Worm (Caenorhabditis elegans) whole organism, mixed stage, embryonic: Measurements from ENCODE around the gene twk-5.

ENCODE experiments used
- bed-3 ChIP-seq: fragments of 200-800 bp; sonication (Bioruptor generic); optimal IDR thresholded peaks from 3 replicates; lab custom pipeline; 2018; ENCODE audit warnings: mild to moderate bottlenecking, missing genetic modification characterization, moderate library complexity, missing compliant biosample characterization
- blmp-1 ChIP-seq: fragments of 150-350 bp; optimal IDR thresholded peaks from 2 replicates; lab custom pipeline; 2014; ENCODE audit warnings: missing biosample characterization, missing genetic modification characterization
- ceh-39 ChIP-seq: fragments of 150-350 bp; optimal IDR thresholded peaks from 2 replicates; lab custom pipeline; 2014; ENCODE audit warnings: missing biosample characterization, missing genetic modification characterization
- ceh-43 ChIP-seq: fragments of 200-800 bp; sonication (Bioruptor generic); optimal IDR thresholded peaks from 2 replicates; lab custom pipeline; 2018; ENCODE audit warnings: mild to moderate bottlenecking, missing genetic modification characterization, moderate library complexity, missing compliant biosample characterization
- ces-1 ChIP-seq: fragments of 150-350 bp; optimal IDR thresholded peaks from 2 replicates; lab custom pipeline; 2014; ENCODE audit warnings: missing biosample characterization, missing genetic modification reagents, missing genetic modification characterization
- cnd-1 ChIP-seq: fragments of 200-800 bp; sonication (Bioruptor generic); optimal IDR thresholded peaks from 2 replicates; lab custom pipeline; 2018; ENCODE audit warnings: mild to moderate bottlenecking, missing genetic modification characterization, missing compliant biosample characterization
- drap-1 ChIP-seq: fragments of 200-800 bp; sonication (Bioruptor generic); optimal IDR thresholded peaks from 3 replicates; lab custom pipeline; 2018; ENCODE audit warnings: mild to moderate bottlenecking, missing genetic modification characterization, missing compliant biosample characterization
- elt-1 ChIP-seq: sonication (generic microtip); optimal IDR thresholded peaks from 2 replicates; lab custom pipeline; 2017; ENCODE audit warnings: missing genetic modification characterization, mild to moderate bottlenecking, missing compliant biosample characterization, antibody characterized with exemption, moderate library complexity, borderline replicate concordance; ENCODE audit not compliant: insufficient read depth
- elt-3 ChIP-seq: fragments of 150-350 bp; optimal IDR thresholded peaks from 2 replicates; lab custom pipeline; 2014; ENCODE audit warnings: missing biosample characterization, missing genetic modification characterization
- flh-1 ChIP-seq: fragments of 200-800 bp; sonication (Bioruptor generic); optimal IDR thresholded peaks from 2 replicates; lab custom pipeline; 2018; ENCODE audit warnings: mild to moderate bottlenecking, missing genetic modification characterization, moderate library complexity, missing compliant biosample characterization
- ham-2 ChIP-seq: fragments of 200-800 bp; sonication (Bioruptor generic); optimal IDR thresholded peaks from 2 replicates; lab custom pipeline; 2018; ENCODE audit warnings: mild to moderate bottlenecking, missing genetic modification characterization, missing compliant biosample characterization
- hlh-1 ChIP-seq: fragments of 150-350 bp; optimal IDR thresholded peaks from 2 replicates; lab custom pipeline; 2014; ENCODE audit warnings: missing biosample characterization, missing genetic modification reagents, missing genetic modification characterization
- lin-32 ChIP-seq: fragments of 200-800 bp; sonication (Bioruptor generic); optimal IDR thresholded peaks from 2 replicates; lab custom pipeline; 2018; ENCODE audit warnings: mild to moderate bottlenecking, missing genetic modification characterization, missing compliant biosample characterization
- lsy-2 ChIP-seq: fragments of 150-350 bp; optimal IDR thresholded peaks from 2 replicates; lab custom pipeline; 2014; ENCODE audit warnings: missing biosample characterization, missing genetic modification characterization
- mab-5 ChIP-seq: fragments of 150-350 bp; optimal IDR thresholded peaks from 2 replicates; lab custom pipeline; 2014; ENCODE audit warnings: missing biosample characterization, missing genetic modification characterization
- mls-2 ChIP-seq: sonication (generic microtip); optimal IDR thresholded peaks from 2 replicates; lab custom pipeline; 2016; ENCODE audit warnings: mild to moderate bottlenecking, missing genetic modification characterization, moderate library complexity, missing compliant biosample characterization
- nhr-12 ChIP-seq: fragments of 150-350 bp; optimal IDR thresholded peaks from 2 replicates; lab custom pipeline; 2014; ENCODE audit warnings: missing biosample characterization, missing genetic modification characterization
- nhr-2 ChIP-seq: fragments of 150-350 bp; optimal IDR thresholded peaks from 2 replicates; lab custom pipeline; 2014; ENCODE audit warnings: missing biosample characterization, missing genetic modification characterization
- nhr-237 ChIP-seq: fragments of 150-350 bp; optimal IDR thresholded peaks from 2 replicates; lab custom pipeline; 2014; ENCODE audit warnings: missing biosample characterization, missing genetic modification characterization
- nhr-28 ChIP-seq: fragments of 150-350 bp; optimal IDR thresholded peaks from 2 replicates; lab custom pipeline; 2014; ENCODE audit warnings: missing biosample characterization, missing genetic modification characterization
- nhr-76 ChIP-seq: sonication (generic microtip); optimal IDR thresholded peaks from 2 replicates; lab custom pipeline; 2017; ENCODE audit warnings: missing biosample characterization, missing genetic modification characterization
- pha-4 ChIP-seq: fragments of 150-350 bp; optimal IDR thresholded peaks from 2 replicates; lab custom pipeline; 2018; ENCODE audit warnings: missing biosample characterization, missing genetic modification reagents, missing genetic modification characterization
- sem-2 ChIP-seq: fragments of 200-800 bp; sonication (Bioruptor generic); optimal IDR thresholded peaks from 2 replicates; lab custom pipeline; 2018; ENCODE audit warnings: mild to moderate bottlenecking, missing genetic modification characterization, missing compliant biosample characterization
- sptf-1 ChIP-seq: sonication (generic microtip); optimal IDR thresholded peaks from 2 replicates; lab custom pipeline; 2017; ENCODE audit warnings: mild to moderate bottlenecking, missing genetic modification characterization, moderate library complexity, missing compliant biosample characterization
- tbx-8 ChIP-seq: fragments of 200-800 bp; sonication (Bioruptor generic); optimal IDR thresholded peaks from 2 replicates; lab custom pipeline; 2018; ENCODE audit warnings: mild to moderate bottlenecking, missing genetic modification characterization, moderate library complexity, missing compliant biosample characterization
- unc-120 ChIP-seq: sonication (generic microtip); optimal IDR thresholded peaks from 2 replicates; lab custom pipeline; 2017; ENCODE audit warnings: missing genetic modification characterization, missing compliant biosample characterization; ENCODE audit not compliant: poor library complexity, severe bottlenecking
- unc-39 ChIP-seq: fragments of 150-350 bp; optimal IDR thresholded peaks from 2 replicates; lab custom pipeline; 2014; ENCODE audit warnings: missing biosample characterization, missing genetic modification characterization
- unc-62 ChIP-seq: fragments of 150-350 bp; optimal IDR thresholded peaks from 2 replicates; lab custom pipeline; 2014; ENCODE audit warnings: missing biosample characterization, missing genetic modification reagents, missing genetic modification characterization
- zip-8 ChIP-seq: fragments of 150-350 bp; optimal IDR thresholded peaks from 2 replicates; lab custom pipeline; 2014; ENCODE audit warnings: missing biosample characterization, missing genetic modification characterization
- ztf-11 ChIP-seq: fragments of 150-350 bp; optimal IDR thresholded peaks from 2 replicates; lab custom pipeline; 2014; ENCODE audit warnings: missing biosample characterization, missing genetic modification characterization

Gene twk-5

DNA sequence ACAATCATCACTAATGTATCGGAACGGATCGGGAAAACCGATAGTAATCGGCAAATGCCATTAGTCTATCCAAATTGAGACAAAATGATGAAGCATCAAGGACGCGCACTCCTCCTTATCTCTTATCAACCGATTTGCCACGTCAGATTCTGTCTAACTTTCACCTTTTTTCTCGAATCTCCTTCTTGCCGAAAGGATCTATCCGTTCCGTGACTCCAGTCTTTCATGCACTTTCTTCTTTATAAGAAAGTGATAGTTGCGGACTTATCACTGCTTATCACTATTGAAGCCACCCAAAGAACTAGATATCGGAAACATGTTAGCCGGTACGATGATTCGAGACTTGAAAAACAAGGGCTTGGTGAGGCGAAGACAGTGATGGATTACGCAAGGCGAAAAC is 16.9 kb upstream of the twk-5 start:
- TF ChIP-seq elt-1 (tag; lab: Kevin White, UChicago) = peak; percentile 35
- peak; percentile 59 for TF ChIP-seq ham-2 (GFP tag; lab: Kevin White, UChicago)
- no peak for TF ChIP-seq lsy-2
- TF ChIP-seq blmp-1 (tag; lab: Kevin White, UChicago) = peak; percentile 91
- TF ChIP-seq unc-62 = no peak
- no peak for TF ChIP-seq nhr-76 (tag; lab: Kevin White, UChicago)
- TF ChIP-seq elt-3 (tag; lab: Kevin White, UChicago) = peak; percentile 93

DNA sequence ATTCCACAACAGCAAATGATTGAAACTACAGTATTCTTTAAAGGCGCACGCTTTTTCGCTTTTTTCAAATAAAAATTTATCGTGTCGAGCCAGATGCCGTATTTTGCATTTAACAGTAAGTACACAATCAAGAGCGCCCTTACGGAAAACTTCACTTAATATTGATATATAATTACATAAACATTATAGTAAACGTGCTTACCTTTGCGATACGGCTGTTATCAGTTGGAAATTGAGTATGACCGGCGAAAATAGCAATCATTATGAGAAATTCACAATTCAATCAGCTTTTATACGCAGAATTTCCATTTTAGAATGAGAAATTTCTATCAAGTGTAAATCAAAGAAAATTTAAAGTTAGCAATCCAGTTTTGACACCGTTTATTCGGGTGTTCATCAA is 15.1 kb upstream of the twk-5 start, which contains the start of gene B0334.20:
B0334.20 (minus strand) TSS at position 262 of the 400 bp plus-strand sequence.
- no peak for TF ChIP-seq ztf-11 (tag; lab: Kevin White, UChicago)
- no peak for TF ChIP-seq nhr-12
- TF ChIP-seq pha-4 (tag; lab: Kevin White, UChicago) = no peak
- TF ChIP-seq tbx-8 (GFP tag; lab: Kevin White, UChicago) = no peak
- no peak for TF ChIP-seq unc-39
- TF ChIP-seq elt-3 (tag; lab: Kevin White, UChicago) = no peak

DNA sequence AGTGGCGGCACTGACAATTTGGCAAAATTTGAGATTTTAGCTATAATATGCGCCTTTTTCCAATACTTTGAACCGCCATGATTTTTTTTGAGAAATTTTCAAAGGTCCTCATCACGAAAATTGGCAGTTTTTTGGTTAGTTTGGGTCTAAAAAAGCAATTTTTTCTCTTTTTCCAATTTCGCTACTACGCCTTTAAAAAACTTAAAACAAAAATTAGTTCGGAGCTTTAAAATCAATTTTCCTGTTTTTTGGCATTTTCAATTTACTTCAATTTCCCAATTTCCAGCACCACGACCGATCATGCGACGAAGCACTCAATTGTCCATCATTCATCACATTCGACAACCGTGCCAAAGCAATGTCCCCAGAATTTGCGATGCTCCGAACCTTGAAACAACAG is 12.3 kb upstream of the twk-5 start, which contains the start of gene B0334.5:
B0334.5 (plus strand) TSS at position 301 of the 400 bp plus-strand sequence.
- TF ChIP-seq unc-120 (tag; lab: Kevin White, UChicago) (no peak), hlh-1 (tag; lab: Kevin White, UChicago) (no peak), nhr-2 (no peak), flh-1 (GFP tag; lab: Kevin White, UChicago) (no peak), drap-1 (GFP tag; lab: Kevin White, UChicago) (no peak), ces-1 (GFP tag; lab: Kevin White, UChicago) (no peak), blmp-1 (tag; lab: Kevin White, UChicago) (no peak), bed-3 (GFP tag; lab: Kevin White, UChicago) (no peak), sptf-1 (tag; lab: Kevin White, UChicago) (no peak), nhr-28 (tag; lab: Kevin White, UChicago) (no peak), zip-8 (tag; lab: Kevin White, UChicago) (no peak), nhr-12 (no peak), lin-32 (GFP tag; lab: Kevin White, UChicago) (no peak), mls-2 (tag; lab: Kevin White, UChicago) (no peak), ceh-43 (GFP tag; lab: Kevin White, UChicago) (no peak)

DNA sequence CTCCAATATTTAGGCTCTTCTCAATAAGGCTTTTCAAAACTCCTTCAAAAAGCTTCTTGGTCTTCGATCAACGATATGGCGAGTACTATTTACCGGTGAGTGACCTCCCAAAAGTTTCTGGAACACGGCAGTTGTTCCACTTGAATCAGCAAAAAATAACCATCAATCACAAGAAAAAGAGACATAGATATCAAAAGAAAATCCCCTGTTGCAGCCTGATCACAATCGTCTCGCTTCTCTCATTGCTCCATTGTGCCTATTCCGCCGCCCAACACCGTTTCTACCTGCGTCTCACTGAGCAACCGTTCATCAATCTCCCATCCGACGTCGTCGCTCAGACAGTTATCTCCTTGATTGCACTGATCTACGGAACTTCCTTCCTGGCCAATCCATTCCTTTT is 11.7 kb upstream of the twk-5 start, which contains the start of gene emc-5:
emc-5 (plus strand) TSS at position 14 of the 400 bp plus-strand sequence.
- TF ChIP-seq tbx-8 (GFP tag; lab: Kevin White, UChicago) (no peak), bed-3 (GFP tag; lab: Kevin White, UChicago) (no peak), hlh-1 (tag; lab: Kevin White, UChicago) (peak; percentile 66), ceh-43 (GFP tag; lab: Kevin White, UChicago) (no peak), mab-5 (no peak), lin-32 (GFP tag; lab: Kevin White, UChicago) (no peak), unc-39 (no peak), ceh-39 (tag; lab: Kevin White, UChicago) (no peak), unc-62 (peak; percentile 49), nhr-76 (tag; lab: Kevin White, UChicago) (no peak), zip-8 (tag; lab: Kevin White, UChicago) (no peak), ztf-11 (tag; lab: Kevin White, UChicago) (no peak), unc-120 (tag; lab: Kevin White, UChicago) (peak; percentile 57), cnd-1 (tag; lab: Kevin White, UChicago) (no peak), pha-4 (tag; lab: Kevin White, UChicago) (no peak)

DNA sequence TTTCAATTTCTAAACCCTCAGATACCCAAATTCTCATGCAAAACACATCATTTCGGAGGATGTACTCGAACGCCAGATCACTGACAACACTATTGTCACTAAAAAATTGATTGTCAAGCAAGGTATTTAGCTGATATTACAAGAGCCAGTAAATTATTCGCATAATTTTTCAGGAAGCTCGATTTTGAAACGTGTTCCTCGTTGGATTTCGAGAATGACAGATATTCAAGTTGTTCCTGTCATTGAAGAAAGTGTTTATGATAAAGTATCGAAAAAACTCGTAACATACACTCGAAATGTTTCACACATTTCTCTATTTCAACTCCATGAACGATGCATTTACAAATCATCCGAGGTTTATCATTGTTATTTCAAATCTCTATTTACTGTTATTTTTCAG is 10.7 kb upstream of the twk-5 start:
- TF ChIP-seq elt-1 (tag; lab: Kevin White, UChicago) (no peak), ceh-43 (GFP tag; lab: Kevin White, UChicago) (no peak), hlh-1 (tag; lab: Kevin White, UChicago) (no peak), unc-62 (no peak), mab-5 (no peak), unc-120 (tag; lab: Kevin White, UChicago) (no peak), ham-2 (GFP tag; lab: Kevin White, UChicago) (no peak), ceh-39 (tag; lab: Kevin White, UChicago) (no peak), nhr-237 (tag; lab: Kevin White, UChicago) (no peak), elt-3 (tag; lab: Kevin White, UChicago) (no peak), sem-2 (GFP tag; lab: Kevin White, UChicago) (no peak), bed-3 (GFP tag; lab: Kevin White, UChicago) (no peak), ztf-11 (tag; lab: Kevin White, UChicago) (no peak), blmp-1 (tag; lab: Kevin White, UChicago) (no peak), tbx-8 (GFP tag; lab: Kevin White, UChicago) (no peak)
- TF ChIP-seq, all 35 proteins: peak for 0
